Fruit fly (Drosophila melanogaster) whole organism, adult: Measurements from ENCODE around the gene CAHbeta.
A peak's percentile ranks its signal among the peaks of the same experiment; 100 is the strongest.

Experiments used
- CG11617 ChIP-seq: fragments of 200-800 bp; sonication (Bioruptor generic); optimal IDR thresholded peaks from 2 replicates; lab custom pipeline; 2017; ENCODE audit warnings: mild to moderate bottlenecking, missing biosample characterization, missing genetic modification reagents, missing genetic modification characterization
- CG12768 ChIP-seq: fragments of 200-800 bp; sonication (Bioruptor generic); optimal IDR thresholded peaks from 2 replicates; lab custom pipeline; 2017; ENCODE audit warnings: missing biosample characterization, missing genetic modification characterization, mild to moderate bottlenecking, moderate library complexity, missing genetic modification reagents
- CG14711 ChIP-seq: fragments of 200-800 bp; sonication (Bioruptor generic); optimal IDR thresholded peaks from 2 replicates; lab custom pipeline; 2018; ENCODE audit warnings: missing biosample characterization, mild to moderate bottlenecking, missing genetic modification characterization, moderate library complexity
- CG1620 ChIP-seq: fragments of 200-800 bp; sonication (Bioruptor generic); optimal IDR thresholded peaks from 2 replicates; lab custom pipeline; 2016; ENCODE audit warnings: missing biosample characterization, missing genetic modification characterization
- CG33017 ChIP-seq: fragments of 200-800 bp; sonication (Bioruptor generic); optimal IDR thresholded peaks from 2 replicates; lab custom pipeline; 2018; ENCODE audit warnings: missing biosample characterization, mild to moderate bottlenecking, missing genetic modification characterization, moderate library complexity
- CG5204 ChIP-seq: fragments of 200-800 bp; sonication (Bioruptor generic); optimal IDR thresholded peaks from 2 replicates; lab custom pipeline; 2016; ENCODE audit warnings: missing biosample characterization, missing genetic modification characterization
- CG7045 ChIP-seq: fragments of 200-800 bp; sonication (Bioruptor generic); optimal IDR thresholded peaks from 2 replicates; lab custom pipeline; 2017; ENCODE audit warnings: missing biosample characterization, mild to moderate bottlenecking, missing genetic modification characterization
- CG7101 ChIP-seq: fragments of 200-800 bp; sonication (Bioruptor generic); optimal IDR thresholded peaks from 2 replicates; lab custom pipeline; 2018; ENCODE audit warnings: missing biosample characterization, mild to moderate bottlenecking, missing genetic modification characterization, moderate library complexity
- Clk ChIP-seq: fragments of 200-800 bp; sonication (Bioruptor generic); optimal IDR thresholded peaks from 2 replicates; lab custom pipeline; 2017; ENCODE audit warnings: missing biosample characterization, missing genetic modification characterization
- Crg-1 ChIP-seq: fragments of 200-800 bp; sonication (Bioruptor generic); optimal IDR thresholded peaks from 2 replicates; lab custom pipeline; 2016; ENCODE audit warnings: missing biosample characterization, missing genetic modification characterization
- Hr96 ChIP-seq: fragments of 200-800 bp; sonication (Bioruptor generic); optimal IDR thresholded peaks from 2 replicates; lab custom pipeline; 2016; ENCODE audit warnings: missing biosample characterization, missing genetic modification characterization
- Mnt ChIP-seq: fragments of 200-800 bp; sonication (Bioruptor generic); optimal IDR thresholded peaks from 2 replicates; lab custom pipeline; 2016; ENCODE audit warnings: missing biosample characterization, mild to moderate bottlenecking, missing genetic modification characterization
- bab1 ChIP-seq: fragments of 200-800 bp; sonication (Bioruptor generic); optimal IDR thresholded peaks from 3 replicates; lab custom pipeline; 2019; ENCODE audit warnings: missing biosample characterization, mild to moderate bottlenecking, missing genetic modification characterization, moderate library complexity
- cic ChIP-seq: fragments of 200-800 bp; sonication (Bioruptor generic); optimal IDR thresholded peaks from 2 replicates; lab custom pipeline; 2017; ENCODE audit warnings: missing biosample characterization, mild to moderate bottlenecking, missing genetic modification characterization, moderate library complexity
- cnc ChIP-seq, 2 experiments: fragments of >200 bp; optimal IDR thresholded peaks; 2 replicates each; lab custom pipeline; 2017
- kay ChIP-seq: fragments of 200-800 bp; sonication (Bioruptor generic); peaks from one replicate; lab custom pipeline; 2016; ENCODE audit warnings: missing biosample characterization, missing genetic modification characterization, borderline replicate concordance
- ovo ChIP-seq: fragments of 200-800 bp; sonication (Bioruptor generic); optimal IDR thresholded peaks from 2 replicates; lab custom pipeline; 2016; ENCODE audit warnings: missing biosample characterization, missing genetic modification characterization
- pad ChIP-seq: fragments of 200-800 bp; sonication (Bioruptor generic); optimal IDR thresholded peaks from 3 replicates; lab custom pipeline; 2017; ENCODE audit warnings: missing biosample characterization, missing genetic modification characterization, mild to moderate bottlenecking, moderate library complexity, missing genetic modification reagents
- tj ChIP-seq: fragments of 200-800 bp; sonication (Bioruptor generic); optimal IDR thresholded peaks from 3 replicates; lab custom pipeline; 2017; ENCODE audit warnings: missing biosample characterization, mild to moderate bottlenecking, missing genetic modification characterization, moderate library complexity
- toe ChIP-seq: fragments of 200-800 bp; sonication (Bioruptor generic); optimal IDR thresholded peaks from 2 replicates; lab custom pipeline; 2016; ENCODE audit warnings: missing biosample characterization, missing genetic modification characterization

Gene CAHbeta

DNA sequence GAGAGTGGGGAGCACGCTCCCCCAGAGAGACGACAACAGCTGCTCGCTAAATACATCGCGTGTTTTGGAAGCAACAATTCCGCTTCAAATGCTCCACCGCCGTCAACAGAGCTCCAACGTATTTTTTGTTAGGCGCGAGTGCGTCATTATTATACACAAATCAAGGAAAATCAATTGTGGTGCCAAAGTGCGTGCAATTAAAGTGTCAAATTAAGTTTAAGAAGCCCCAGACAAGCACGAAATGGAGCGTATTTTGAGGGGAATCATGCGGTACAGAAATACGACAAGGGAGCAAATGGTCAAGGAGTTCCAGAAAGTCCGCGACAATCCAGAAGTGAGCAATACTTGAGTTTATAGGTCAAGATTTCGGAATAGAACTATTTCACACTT, at the start of gene CAHbeta:
TSS of gene CAHbeta (plus strand) at position 85 of the 390 bp plus-strand sequence.
- TF ChIP-seq CG14711 (tag; lab: Kevin White, UChicago) (peak; percentile 11), CG11617 (GFP tag; lab: Kevin White, UChicago) (peak; percentile 32), Crg-1 (GFP tag; lab: Kevin White, UChicago) (no peak), CG5204 (GFP tag; lab: Kevin White, UChicago) (no peak), CG1620 (no peak), kay (GFP tag; lab: Kevin White, UChicago) (peak; percentile 95), CG7101 (tag; lab: Kevin White, UChicago) (peak; percentile 9), CG7045 (GFP tag; lab: Kevin White, UChicago) (peak; percentile 44), CG33017 (no peak), toe (GFP tag; lab: Kevin White, UChicago) (no peak), cnc (optimal IDR thresholded peaks at IDR 0.05; lab: Kevin White, UChicago) (no peak), Mnt (peak; percentile 50), CG12768 (peak; percentile 67), bab1 (GFP tag; lab: Kevin White, UChicago) (peak; percentile 57), tj (no peak), ovo (GFP tag; lab: Kevin White, UChicago) (no peak), Hr96 (GFP tag; lab: Kevin White, UChicago) (peak; percentile 53), Clk (GFP tag; lab: Kevin White, UChicago) (no peak), pad (GFP tag; lab: Kevin White, UChicago) (peak; percentile 34), cic (GFP tag; lab: Kevin White, UChicago) (peak; percentile 32)

DNA sequence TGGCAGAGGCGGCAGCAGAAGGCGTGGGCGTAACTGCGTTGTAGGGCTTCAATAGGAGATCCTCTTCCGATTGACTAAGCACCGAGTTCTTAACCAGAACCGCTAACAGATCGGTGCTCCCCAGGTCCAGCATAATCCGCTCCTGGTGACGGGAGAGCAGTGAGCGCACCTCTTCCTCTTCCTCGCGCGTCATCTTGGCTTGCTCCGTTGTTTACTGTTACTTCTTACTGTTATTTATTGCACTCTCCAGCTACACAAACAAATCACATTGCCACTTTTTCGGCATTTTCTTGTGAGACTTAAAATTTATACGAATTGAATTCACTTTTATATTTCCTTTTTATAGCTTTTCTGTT, 49.6 kb upstream of the CAHbeta start:
- TF ChIP-seq Crg-1 (GFP tag; lab: Kevin White, UChicago): no peak
- TF ChIP-seq Mnt: no peak
- no peak for TF ChIP-seq CG7101 (tag; lab: Kevin White, UChicago)
- TF ChIP-seq CG12768: no peak
- peak; percentile 77 for TF ChIP-seq pad (GFP tag; lab: Kevin White, UChicago)

dm6 chr3R:8931777-8932345, 48.8 kb upstream of the CAHbeta start, which contains the start of gene pyd:
Gene pyd, minus strand, starts transcription at chr3R:8931896.
- TF ChIP-seq Mnt (peak; percentile 61), cic (GFP tag; lab: Kevin White, UChicago) (no peak), tj (peak; percentile 61), toe (GFP tag; lab: Kevin White, UChicago) (peak; percentile 75), Hr96 (GFP tag; lab: Kevin White, UChicago) (peak; percentile 81), CG5204 (GFP tag; lab: Kevin White, UChicago) (peak; percentile 59), CG12768 (no peak), ovo (GFP tag; lab: Kevin White, UChicago) (peak; percentile 54), cnc (optimal IDR thresholded peaks at IDR 0.05; lab: Kevin White, UChicago) (no peak), kay (GFP tag; lab: Kevin White, UChicago) (peak; percentile 88), CG11617 (GFP tag; lab: Kevin White, UChicago) (peak; percentile 66), CG14711 (tag; lab: Kevin White, UChicago) (peak; percentile 35), Clk (GFP tag; lab: Kevin White, UChicago) (no peak), bab1 (GFP tag; lab: Kevin White, UChicago) (peak; percentile 84), CG7101 (tag; lab: Kevin White, UChicago) (peak; percentile 68), pad (GFP tag; lab: Kevin White, UChicago) (peak; percentile 33), CG1620 (peak; percentile 47), Crg-1 (GFP tag; lab: Kevin White, UChicago) (peak; percentile 74), CG7045 (GFP tag; lab: Kevin White, UChicago) (peak; percentile 47)

dm6 chr3R:8932741-8933140, 47.9 kb upstream of the CAHbeta start:
- TF ChIP-seq CG11617 (GFP tag; lab: Kevin White, UChicago): no peak
- TF ChIP-seq Hr96 (GFP tag; lab: Kevin White, UChicago): no peak
- TF ChIP-seq CG14711 (tag; lab: Kevin White, UChicago): no peak
- TF ChIP-seq tj: no peak
- no peak for TF ChIP-seq Clk (GFP tag; lab: Kevin White, UChicago)
- TF ChIP-seq CG7101 (tag; lab: Kevin White, UChicago): no peak
- no peak for TF ChIP-seq CG7045 (GFP tag; lab: Kevin White, UChicago)

DNA sequence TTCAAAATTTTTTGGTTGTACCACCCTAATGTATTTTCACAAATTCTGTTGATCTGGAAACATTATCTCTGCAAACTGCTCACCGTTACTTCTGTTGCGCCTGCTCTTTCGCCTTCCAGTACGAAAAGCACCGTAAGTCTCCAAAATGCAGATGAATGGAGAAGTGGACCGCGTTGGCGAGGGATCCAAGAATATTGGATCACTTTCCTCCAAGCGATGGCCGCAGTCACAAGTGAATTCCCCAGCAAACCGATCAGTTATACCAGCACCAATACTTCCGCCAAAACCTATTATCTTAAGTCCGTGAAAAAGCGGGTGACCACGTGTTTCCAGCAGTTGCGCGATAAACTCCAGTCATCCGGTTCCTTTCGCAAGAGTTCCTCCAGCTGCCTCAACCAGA, 45.7 kb upstream of the CAHbeta start, which contains the start of gene osk:
TSS of gene osk (plus strand) at position 197 of the 400 bp plus-strand sequence.
- peak; percentile 76 for TF ChIP-seq ovo (GFP tag; lab: Kevin White, UChicago)
- TF ChIP-seq pad (GFP tag; lab: Kevin White, UChicago): peak; percentile 96
- no peak for TF ChIP-seq CG7045 (GFP tag; lab: Kevin White, UChicago)
- no peak for TF ChIP-seq cic (GFP tag; lab: Kevin White, UChicago)
- TF ChIP-seq cnc (optimal IDR thresholded peaks at IDR 0.05; lab: Kevin White, UChicago): no peak
- TF ChIP-seq Mnt: no peak
- TF ChIP-seq CG1620: no peak
- TF ChIP-seq tj: no peak
- TF ChIP-seq toe (GFP tag; lab: Kevin White, UChicago): no peak
- TF ChIP-seq CG12768: no peak
- no peak for TF ChIP-seq CG7101 (tag; lab: Kevin White, UChicago)
- no peak for TF ChIP-seq Hr96 (GFP tag; lab: Kevin White, UChicago)
